Worm (Caenorhabditis elegans): ENCODE measurements around the gene aak-1.

DNA sequence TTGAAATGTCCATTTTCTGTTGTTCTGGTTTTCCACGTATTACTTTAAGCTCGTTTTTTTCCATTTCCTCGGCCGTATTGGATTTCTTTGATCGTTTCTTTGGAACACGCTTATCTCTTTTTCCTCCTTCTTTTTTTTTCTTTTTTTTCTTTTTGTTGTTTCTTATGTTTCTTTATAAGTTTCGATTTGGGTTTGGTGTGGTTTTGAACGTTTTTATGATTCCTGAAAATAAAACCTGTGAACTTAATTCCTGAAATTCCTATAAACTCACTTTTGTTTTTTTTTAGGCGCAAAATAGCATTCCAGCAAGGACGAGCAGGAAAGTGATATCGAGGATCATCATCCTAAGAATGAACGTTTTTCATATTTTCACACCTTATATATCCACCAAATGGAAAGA, 10.3 kb upstream of the aak-1 start, which contains the start of gene K02D10.2:
- TF ChIP-seq ama-1 (optimal IDR thresholded peaks at IDR 0.05): no peak
- no peak for TF ChIP-seq set-16 (GFP tag; IDR thresholded peaks at IDR 0.05)
- no peak for TF ChIP-seq F26F4.8 (GFP tag; conservative IDR thresholded peaks at IDR 0.05)
- no peak for TF ChIP-seq snpc-4 (tag; optimal IDR thresholded peaks at IDR 0.05)
- TF ChIP-seq nhr-237 (tag; optimal IDR thresholded peaks at IDR 0.05): no peak
- no peak for TF ChIP-seq dve-1 (tag; optimal IDR thresholded peaks at IDR 0.05; ENCODE audit: insufficient read depth)
- TF ChIP-seq ZK337.2 (GFP tag; IDR thresholded peaks at IDR 0.05): no peak
- no peak for TF ChIP-seq gei-8 (GFP tag; optimal IDR thresholded peaks at IDR 0.05)
- no peak for TF ChIP-seq ceh-32 (tag; optimal IDR thresholded peaks at IDR 0.05; ENCODE audit: poor library complexity)
- TF ChIP-seq dpl-1 (GFP tag; optimal IDR thresholded peaks at IDR 0.05): no peak
- no peak for TF ChIP-seq nhr-77 (tag; optimal IDR thresholded peaks at IDR 0.05)
- TF ChIP-seq ztf-11 (tag; optimal IDR thresholded peaks at IDR 0.05): no peak
- TF ChIP-seq spr-1 (tag; optimal IDR thresholded peaks at IDR 0.05): no peak
- TF ChIP-seq lsy-2 (tag; optimal IDR thresholded peaks at IDR 0.05): no peak

Measured in whole organism, L4 larva.